Fruit fly (Drosophila melanogaster): ENCODE data around the gene CG31189.

CG31189 gene

DNA sequence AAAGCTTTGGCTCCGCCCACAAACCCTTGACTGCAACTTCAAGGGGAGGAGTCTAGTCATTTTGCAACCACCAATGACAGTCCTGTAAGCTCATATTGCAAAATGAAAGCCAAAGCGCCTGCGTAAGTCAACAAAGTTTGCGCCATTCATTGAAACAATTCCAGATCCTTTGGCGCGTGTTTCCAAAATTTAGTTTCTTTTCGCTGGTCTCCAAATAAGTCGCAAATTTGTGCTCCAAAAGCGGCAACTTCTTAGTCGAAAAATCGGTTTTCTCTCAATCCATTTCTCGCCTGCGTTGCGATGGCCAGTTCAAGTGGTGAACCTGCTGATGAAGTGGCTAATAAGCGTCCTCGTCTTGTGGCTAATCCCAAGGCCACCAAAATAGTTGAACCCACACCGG, 28.1 kb upstream of the CG31189 start, which contains the start of gene dmrt93B:
TSS of gene dmrt93B (plus strand) at position 301 of the 400 bp plus-strand sequence.
- TF ChIP-seq pan (optimal IDR thresholded peaks at IDR 0.05): no peak
- no peak for TF ChIP-seq usp (GFP tag; optimal IDR thresholded peaks at IDR 0.05)
- TF ChIP-seq Dll (optimal IDR thresholded peaks at IDR 0.05): no peak
- no peak for TF ChIP-seq EcR (GFP tag; optimal IDR thresholded peaks at IDR 0.05)
- no peak for TF ChIP-seq CG8478 (optimal IDR thresholded peaks at IDR 0.05)
- no peak for TF ChIP-seq psq (optimal IDR thresholded peaks at IDR 0.05)

DNA sequence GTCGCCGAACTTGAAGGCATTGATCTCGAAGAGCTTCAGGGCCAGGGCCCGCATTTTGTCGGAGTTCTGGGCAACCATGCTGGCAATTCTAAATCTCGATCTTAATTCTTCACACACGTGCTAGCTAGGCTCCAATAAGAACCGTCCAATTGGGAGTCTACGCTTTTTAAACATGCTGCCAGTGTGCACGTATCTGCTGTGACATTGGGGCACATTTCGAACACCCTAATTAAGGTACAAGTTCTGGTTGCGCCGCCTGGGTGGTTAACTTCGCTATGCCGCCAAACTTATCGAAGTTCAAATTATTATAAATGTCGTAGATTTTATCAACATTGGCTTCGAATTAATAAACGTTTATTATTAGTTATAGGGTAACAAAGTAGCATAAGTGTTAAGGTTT, 27.5 kb upstream of the CG31189 start, which contains the start of gene r-l:
TSS of gene r-l (minus strand) at position 179 of the 400 bp plus-strand sequence.
- TF ChIP-seq EcR (GFP tag; optimal IDR thresholded peaks at IDR 0.05) (no peak), CG8478 (optimal IDR thresholded peaks at IDR 0.05) (no peak), psq (optimal IDR thresholded peaks at IDR 0.05) (no peak), Dll (optimal IDR thresholded peaks at IDR 0.05) (no peak), usp (GFP tag; optimal IDR thresholded peaks at IDR 0.05) (no peak), pan (optimal IDR thresholded peaks at IDR 0.05) (no peak)

DNA sequence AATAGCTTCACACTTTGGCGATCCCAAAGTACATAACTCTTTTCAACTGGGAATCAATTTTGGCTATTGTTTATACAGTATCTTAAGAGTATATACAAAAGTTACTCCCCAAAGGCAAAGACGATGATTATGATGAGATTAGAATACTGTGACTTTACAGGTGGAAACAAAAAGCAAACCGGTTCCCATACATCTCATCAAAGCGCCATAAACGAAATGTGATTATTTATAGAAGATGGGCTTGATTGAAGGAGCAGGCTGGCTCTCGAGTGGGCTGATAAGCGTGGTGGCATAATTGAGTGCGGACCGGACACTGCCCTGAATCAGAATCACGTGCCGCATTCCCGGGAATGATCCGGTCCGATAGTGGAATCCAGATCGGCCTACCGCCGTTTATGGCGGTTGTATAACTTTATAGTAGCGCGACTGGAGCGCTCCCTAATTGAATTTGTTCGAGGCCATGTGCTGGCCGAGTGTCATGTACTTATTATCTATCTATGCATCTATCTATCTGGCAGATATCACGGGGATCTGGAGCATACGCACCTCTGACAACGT, 26.4 kb upstream of the CG31189 start:
- no peak for TF ChIP-seq psq (optimal IDR thresholded peaks at IDR 0.05)

DNA sequence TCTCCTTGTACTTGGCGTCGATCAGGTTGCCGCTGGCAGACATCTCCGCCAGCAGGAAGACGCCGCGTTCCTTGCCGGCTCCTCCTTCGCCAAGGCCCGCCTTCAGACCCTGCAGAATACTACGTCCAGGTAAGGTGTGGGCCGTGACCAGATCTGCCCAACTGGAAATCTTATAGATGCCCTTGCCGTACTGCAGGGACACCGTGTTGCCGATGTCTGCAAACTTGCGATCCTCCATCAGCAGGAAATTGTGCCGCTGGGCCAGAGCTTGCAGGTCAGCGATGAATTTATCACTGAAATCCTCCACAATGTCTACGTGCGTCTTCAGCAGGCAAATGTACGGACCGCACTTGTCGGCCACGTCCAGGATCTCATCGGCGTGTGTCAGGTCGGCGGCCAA, 25.7 kb upstream of the CG31189 start:
- TF ChIP-seq usp (GFP tag; optimal IDR thresholded peaks at IDR 0.05) (no peak), Dll (optimal IDR thresholded peaks at IDR 0.05) (no peak), EcR (GFP tag; optimal IDR thresholded peaks at IDR 0.05) (no peak), pan (optimal IDR thresholded peaks at IDR 0.05) (no peak), CG8478 (optimal IDR thresholded peaks at IDR 0.05) (no peak), psq (optimal IDR thresholded peaks at IDR 0.05) (no peak)

DNA sequence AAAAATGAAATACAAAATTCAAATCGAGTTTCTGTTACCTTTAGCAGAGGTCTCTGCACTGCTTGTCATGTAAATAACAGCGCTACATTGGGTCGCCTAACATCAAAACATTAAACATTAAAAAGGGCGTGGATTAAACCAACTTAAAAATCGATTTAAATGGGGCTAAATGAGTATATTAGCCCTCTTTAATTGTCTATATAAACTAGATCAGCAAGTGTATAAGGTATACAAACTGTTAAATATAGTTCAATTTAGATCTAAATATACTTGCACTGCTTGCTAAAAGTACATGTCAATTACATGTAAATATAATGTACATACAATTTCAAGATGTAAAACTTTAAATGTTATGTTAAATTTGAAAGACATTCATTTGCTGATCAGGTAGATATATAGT, 24.1 kb upstream of the CG31189 start:
- TF ChIP-seq CG8478 (optimal IDR thresholded peaks at IDR 0.05) (no peak), usp (GFP tag; optimal IDR thresholded peaks at IDR 0.05) (no peak)

DNA sequence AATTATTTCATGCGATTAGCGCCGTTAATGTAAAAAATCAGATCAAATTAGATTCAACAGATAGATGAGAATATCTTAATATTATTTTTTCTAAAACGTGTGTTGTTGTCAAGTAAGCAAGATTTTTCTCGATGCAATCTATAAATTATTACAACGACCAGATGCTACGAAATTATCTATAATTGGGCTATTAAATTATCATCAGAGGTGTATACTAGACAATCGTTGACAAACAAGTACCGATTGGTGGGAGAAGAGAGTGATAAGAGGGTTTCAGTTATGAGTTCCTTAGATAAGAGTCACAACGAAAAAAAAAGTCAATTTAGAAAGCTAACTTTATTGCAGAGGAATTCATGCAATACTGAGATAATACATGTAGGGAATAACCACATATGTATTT, 21.9 kb upstream of the CG31189 start:
- TF ChIP-seq psq (optimal IDR thresholded peaks at IDR 0.05) (no peak), CG8478 (optimal IDR thresholded peaks at IDR 0.05) (no peak), Dll (optimal IDR thresholded peaks at IDR 0.05) (no peak), EcR (GFP tag; optimal IDR thresholded peaks at IDR 0.05) (no peak), pan (optimal IDR thresholded peaks at IDR 0.05) (no peak), usp (GFP tag; optimal IDR thresholded peaks at IDR 0.05) (no peak)

DNA sequence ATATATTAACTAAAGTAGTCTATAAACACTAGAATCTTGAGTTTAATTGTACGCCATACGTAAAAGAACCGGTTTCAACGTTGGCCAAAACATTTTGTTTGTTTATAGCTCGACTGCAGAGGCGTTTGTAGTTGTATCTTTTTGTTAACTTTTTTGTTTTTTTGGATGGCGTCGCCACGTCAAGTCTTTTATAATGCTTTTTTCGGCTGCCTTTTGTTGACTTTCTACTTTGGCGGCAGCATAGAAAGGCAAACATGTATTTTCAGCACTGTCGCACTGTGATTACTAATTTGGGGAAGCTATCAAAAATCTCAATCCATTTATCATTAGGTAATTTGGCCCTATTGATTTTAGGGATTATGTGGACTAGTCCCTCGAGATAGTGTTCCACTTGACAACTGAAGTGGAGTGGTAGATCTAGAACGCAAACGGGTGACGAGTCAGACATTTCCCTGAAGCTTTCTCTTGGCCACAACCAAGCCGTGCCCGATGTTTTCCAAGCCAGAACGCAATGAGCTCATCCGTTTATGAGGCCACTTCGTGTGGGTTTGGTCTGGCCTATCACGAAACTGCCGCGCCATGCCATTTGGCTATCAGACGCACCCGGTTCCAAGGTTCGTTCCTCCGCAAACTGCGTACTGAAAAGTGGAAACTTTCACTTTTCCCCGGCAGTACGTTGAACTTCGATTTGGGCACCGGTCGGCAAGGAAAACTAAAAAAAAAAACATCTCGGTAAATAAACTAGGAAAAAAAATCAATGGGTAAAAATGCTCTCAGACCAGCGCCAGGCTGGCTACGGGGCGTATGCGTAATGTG, 21.0 kb upstream of the CG31189 start:
- TF ChIP-seq Dll (optimal IDR thresholded peaks at IDR 0.05) (no peak), CG8478 (optimal IDR thresholded peaks at IDR 0.05) (no peak), psq (optimal IDR thresholded peaks at IDR 0.05) (no peak), EcR (GFP tag; optimal IDR thresholded peaks at IDR 0.05) (no peak), usp (GFP tag; optimal IDR thresholded peaks at IDR 0.05) (no peak), pan (optimal IDR thresholded peaks at IDR 0.05) (no peak)

DNA sequence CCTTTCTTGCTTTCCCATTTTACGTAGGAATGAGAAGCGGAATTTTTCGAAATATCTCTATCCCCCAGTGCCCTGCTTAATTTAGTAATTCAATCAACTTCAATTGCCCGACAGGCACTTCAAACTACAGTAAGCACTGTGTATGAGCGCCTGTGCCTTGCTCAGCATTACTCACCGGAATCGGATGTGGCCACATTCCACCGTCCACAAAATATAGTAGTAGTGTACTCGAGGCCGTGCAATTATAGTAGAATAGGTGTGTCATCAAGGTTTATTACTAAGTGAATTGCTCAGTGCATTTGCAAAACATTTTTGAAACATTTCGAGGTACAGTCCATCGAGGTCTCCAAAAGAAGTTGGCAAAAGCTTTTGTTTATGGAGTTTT, 20.0 kb upstream of the CG31189 start:
- no peak for TF ChIP-seq usp (GFP tag; optimal IDR thresholded peaks at IDR 0.05)
- no peak for TF ChIP-seq pan (optimal IDR thresholded peaks at IDR 0.05)
- TF ChIP-seq EcR (GFP tag; optimal IDR thresholded peaks at IDR 0.05): no peak
- no peak for TF ChIP-seq CG8478 (optimal IDR thresholded peaks at IDR 0.05)
- no peak for TF ChIP-seq psq (optimal IDR thresholded peaks at IDR 0.05)
- no peak for TF ChIP-seq Dll (optimal IDR thresholded peaks at IDR 0.05)

DNA sequence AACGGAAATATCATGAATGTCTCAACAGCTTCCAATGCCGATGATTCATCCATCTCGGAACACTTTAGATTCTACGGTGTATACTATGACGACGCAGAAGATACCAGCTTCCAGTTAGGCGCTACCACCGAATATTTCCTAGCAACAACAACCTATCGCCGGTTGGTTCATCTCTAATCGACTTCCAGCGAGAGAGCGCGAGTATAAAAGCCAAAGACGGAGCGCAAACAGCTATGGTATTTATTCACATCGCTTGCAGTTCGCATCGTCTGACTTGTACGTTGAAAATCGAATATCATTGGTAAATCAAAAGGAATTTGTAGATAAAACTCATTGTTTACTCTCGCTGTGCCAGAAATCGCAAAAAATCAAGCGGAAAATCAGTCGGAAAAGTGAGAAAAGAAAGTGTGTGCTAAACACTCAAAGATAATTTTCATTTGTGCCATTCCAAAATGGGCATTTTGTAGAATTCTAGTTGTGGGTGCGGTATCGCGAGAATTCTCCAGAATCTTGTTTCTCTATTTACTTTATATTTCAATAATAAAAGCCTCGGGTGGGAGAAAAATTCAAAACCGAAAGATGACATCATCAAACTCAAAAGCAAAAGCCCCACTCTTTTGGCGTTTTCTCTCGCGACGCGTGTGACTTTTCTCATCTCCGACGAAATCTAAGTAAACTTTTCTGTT, 19.5 kb upstream of the CG31189 start, which contains the start of gene AnxB9:
TSS of gene AnxB9 (plus strand) at position 232 of the 686 bp plus-strand sequence.
- TF ChIP-seq Dll (optimal IDR thresholded peaks at IDR 0.05) (no peak), usp (GFP tag; optimal IDR thresholded peaks at IDR 0.05) (no peak), CG8478 (optimal IDR thresholded peaks at IDR 0.05) (no peak), pan (optimal IDR thresholded peaks at IDR 0.05) (no peak)

DNA sequence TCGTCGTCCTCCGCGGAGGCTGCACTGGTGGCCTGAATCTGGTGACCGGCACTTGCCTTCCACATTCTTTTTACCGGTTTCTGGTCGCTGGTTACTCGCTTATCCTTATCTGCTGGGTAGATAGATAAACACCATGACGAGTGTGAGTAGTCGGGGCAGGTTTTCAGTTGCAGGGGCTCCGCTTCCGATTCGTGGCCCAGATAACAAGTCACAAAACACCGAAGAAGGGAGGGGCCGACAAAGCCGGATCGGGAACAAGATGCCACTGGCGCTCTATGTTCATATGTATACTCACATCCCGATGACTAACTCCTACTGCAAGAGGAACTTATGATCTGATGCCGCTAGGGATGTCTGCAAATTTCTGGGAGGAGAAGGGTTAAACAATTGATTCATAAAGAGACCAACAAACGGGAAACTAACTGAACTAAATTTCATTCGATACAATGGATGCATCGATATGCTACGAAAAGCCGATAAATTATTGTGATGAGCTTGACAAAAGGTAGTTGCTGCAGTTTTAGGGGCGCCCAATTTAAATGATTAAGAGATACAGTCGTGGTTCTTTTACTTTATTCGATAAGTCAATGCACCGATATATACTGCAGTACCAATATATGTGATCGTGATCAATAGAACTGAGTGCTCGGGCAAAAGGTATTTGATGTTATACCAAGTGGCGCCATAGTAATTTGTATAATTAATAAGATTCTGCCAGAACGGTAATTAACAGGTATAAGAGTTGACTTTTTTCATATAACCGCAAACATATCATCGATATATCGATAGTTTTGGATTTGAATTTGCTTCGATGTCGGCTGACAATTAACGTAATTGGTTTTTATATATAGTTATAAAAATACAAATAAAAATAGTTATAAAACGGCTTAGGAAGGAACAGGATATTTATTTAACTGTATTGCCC, 18.6 kb upstream of the CG31189 start, which contains the start of gene Cortactin:
TSS of gene Cortactin (minus strand) at position 472 of the 925 bp plus-strand sequence.
- TF ChIP-seq Dll (optimal IDR thresholded peaks at IDR 0.05) (no peak), usp (GFP tag; optimal IDR thresholded peaks at IDR 0.05) (no peak), psq (optimal IDR thresholded peaks at IDR 0.05) (no peak), EcR (GFP tag; optimal IDR thresholded peaks at IDR 0.05) (no peak), CG8478 (optimal IDR thresholded peaks at IDR 0.05) (no peak), pan (optimal IDR thresholded peaks at IDR 0.05) (no peak)

DNA sequence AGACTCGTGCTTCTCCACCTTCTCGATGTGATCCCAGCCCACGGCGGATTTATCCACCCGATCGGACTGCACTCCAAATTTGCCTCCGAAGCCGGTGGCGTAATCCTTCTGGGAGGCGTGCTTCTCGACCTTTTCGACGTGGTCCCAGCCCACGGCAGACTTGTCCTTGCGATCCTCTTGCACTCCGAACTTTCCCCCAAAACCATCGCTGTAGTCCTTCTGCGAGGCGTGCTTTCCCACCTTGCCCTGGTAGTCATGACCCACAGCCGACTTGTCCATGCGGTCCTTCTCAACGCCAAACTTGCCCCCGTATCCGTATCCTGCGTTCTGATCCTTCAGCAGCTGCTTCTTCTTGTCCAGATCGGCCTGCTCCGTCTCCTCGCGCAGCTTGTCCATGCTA, 17.8 kb upstream of the CG31189 start:
- TF ChIP-seq usp (GFP tag; optimal IDR thresholded peaks at IDR 0.05) (no peak), EcR (GFP tag; optimal IDR thresholded peaks at IDR 0.05) (no peak)
